Fruit fly (Drosophila melanogaster): ENCODE measurements around the gene CG42324.

CG42324 gene

dm6 chr3L:3515280-3516020 lies 43.2 kb downstream of the CG42324 start, which contains the start of gene Eip63E:
Gene Eip63E, plus strand, starts transcription at chr3L:3515751.
- TF ChIP-seq Snoo (tag; optimal IDR thresholded peaks at IDR 0.05), result peak; percentile 28
- peak; percentile 31 for TF ChIP-seq EcR (GFP tag; optimal IDR thresholded peaks at IDR 0.05)
- peak; percentile 53; the same call in 1 of the 2 replicates for TF ChIP-seq CG32121 (GFP tag; IDR thresholded peaks at IDR 0.05)
- peak; percentile 28; the same call in 1 of the 2 replicates for TF ChIP-seq Ets98B (GFP tag; IDR thresholded peaks at IDR 0.05)
- no peak for TF ChIP-seq CG9948 (tag; optimal IDR thresholded peaks at IDR 0.05)
- TF ChIP-seq CG13204 (GFP tag; optimal IDR thresholded peaks at IDR 0.05), result peak; percentile 4
- no peak for TF ChIP-seq rn (GFP tag; IDR thresholded peaks at IDR 0.05)
- peak; percentile 3 for TF ChIP-seq CG14655 (GFP tag; optimal IDR thresholded peaks at IDR 0.05)
- 0 out of 2 replicates have a peak, but pooled peaks have one; percentile 27 for TF ChIP-seq CG12605 (GFP tag; IDR thresholded peaks at IDR 0.05)
- peak; percentile 57; the same call in 1 of the 3 replicates for TF ChIP-seq fd96Ca (GFP tag; IDR thresholded peaks at IDR 0.05)
- no peak for TF ChIP-seq Pif1A (GFP tag; optimal IDR thresholded peaks at IDR 0.05)
- no peak for TF ChIP-seq D1 (tag; optimal IDR thresholded peaks at IDR 0.05)
- peak; percentile 16 for TF ChIP-seq CG15710 (tag; optimal IDR thresholded peaks at IDR 0.05)
- peak; percentile 27 for TF ChIP-seq CG8159 (tag; optimal IDR thresholded peaks at IDR 0.05)
- peak; percentile 41 for TF ChIP-seq CG8301 (tag; optimal IDR thresholded peaks at IDR 0.05)

DNA sequence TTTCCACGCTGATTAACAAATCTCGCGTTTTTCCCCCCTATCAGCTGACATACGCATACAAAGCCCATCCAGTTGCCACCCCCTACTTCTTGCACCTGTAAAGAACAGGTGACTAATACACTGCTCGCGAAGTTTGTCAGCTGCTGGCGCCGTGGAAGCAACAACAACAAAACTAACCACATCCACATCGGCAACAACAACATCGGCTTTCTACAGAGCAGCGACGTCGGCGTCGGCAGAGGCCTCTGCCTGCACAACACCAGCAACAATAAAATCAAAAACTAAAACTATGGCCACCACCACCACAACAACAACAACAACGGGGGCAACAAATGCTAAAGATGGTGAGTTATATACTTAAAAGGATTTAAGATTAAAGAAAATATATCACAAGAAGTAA lies 44.2 kb downstream of the CG42324 start:
- no peak for TF ChIP-seq CG9948 (tag; optimal IDR thresholded peaks at IDR 0.05)
- TF ChIP-seq Ets98B (GFP tag; IDR thresholded peaks at IDR 0.05), result no peak
- no peak for TF ChIP-seq EcR (GFP tag; optimal IDR thresholded peaks at IDR 0.05)
- no peak for TF ChIP-seq CG8301 (tag; optimal IDR thresholded peaks at IDR 0.05)
- TF ChIP-seq gl (tag; optimal IDR thresholded peaks at IDR 0.05), result no peak
- no peak for TF ChIP-seq Pif1A (GFP tag; optimal IDR thresholded peaks at IDR 0.05)
- no peak for TF ChIP-seq CG12605 (GFP tag; IDR thresholded peaks at IDR 0.05)
- no peak for TF ChIP-seq Pif1B (GFP tag; optimal IDR thresholded peaks at IDR 0.05)
- TF ChIP-seq CG8159 (tag; optimal IDR thresholded peaks at IDR 0.05), result no peak
- TF ChIP-seq CG17806 (tag; optimal IDR thresholded peaks at IDR 0.05), result no peak
- TF ChIP-seq CG14655 (GFP tag; optimal IDR thresholded peaks at IDR 0.05), result no peak

DNA sequence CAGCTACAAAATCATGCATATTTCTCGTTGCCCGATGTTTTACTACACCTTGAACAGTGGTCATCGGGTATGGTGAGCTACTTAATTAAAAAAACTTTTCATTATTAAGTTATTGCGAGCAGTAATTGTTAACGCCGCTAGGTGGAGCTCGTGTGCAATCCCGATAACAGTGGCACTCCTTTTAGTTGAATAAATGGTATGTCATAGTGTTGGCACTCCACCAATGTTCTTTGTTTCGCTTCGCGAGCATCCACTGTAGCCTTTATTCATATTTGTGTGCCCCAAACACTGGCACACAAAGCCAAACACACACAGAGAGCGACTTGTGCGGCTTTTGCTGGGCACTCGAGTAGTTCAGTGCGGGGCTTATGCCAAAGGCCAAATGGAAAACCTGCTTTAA lies 45.6 kb downstream of the CG42324 start:
- TF ChIP-seq gl (tag; optimal IDR thresholded peaks at IDR 0.05) (peak; percentile 57), CG34367 (tag; optimal IDR thresholded peaks at IDR 0.05) (peak; percentile 71), CG15710 (tag; optimal IDR thresholded peaks at IDR 0.05) (peak; percentile 84), CG8159 (tag; optimal IDR thresholded peaks at IDR 0.05) (peak; percentile 81), CG17806 (tag; optimal IDR thresholded peaks at IDR 0.05) (peak; percentile 82), EcR (GFP tag; optimal IDR thresholded peaks at IDR 0.05) (no peak), CG10348 (GFP tag; IDR thresholded peaks at IDR 0.05) (peak; percentile 88), Pif1B (GFP tag; optimal IDR thresholded peaks at IDR 0.05) (peak; percentile 86), Snoo (tag; optimal IDR thresholded peaks at IDR 0.05) (peak; percentile 60), rn (GFP tag; IDR thresholded peaks at IDR 0.05) (peak; percentile 84), Pif1A (GFP tag; optimal IDR thresholded peaks at IDR 0.05) (peak; percentile 90), fd96Ca (GFP tag; IDR thresholded peaks at IDR 0.05) (peak; percentile 96), CG32121 (GFP tag; IDR thresholded peaks at IDR 0.05) (peak; percentile 95), CG4496 (GFP tag; IDR thresholded peaks at IDR 0.05) (peak; percentile 95), CG14655 (GFP tag; optimal IDR thresholded peaks at IDR 0.05) (peak; percentile 82), Ets98B (GFP tag; IDR thresholded peaks at IDR 0.05) (peak; percentile 95), D1 (tag; optimal IDR thresholded peaks at IDR 0.05) (no peak), CG8301 (tag; optimal IDR thresholded peaks at IDR 0.05) (peak; percentile 70), CG9948 (tag; optimal IDR thresholded peaks at IDR 0.05) (peak; percentile 71), CG12605 (GFP tag; IDR thresholded peaks at IDR 0.05) (peak; percentile 88), CG13204 (GFP tag; optimal IDR thresholded peaks at IDR 0.05) (peak; percentile 64)

dm6 chr3L:3518512-3519492 lies 46.6 kb downstream of the CG42324 start:
- TF ChIP-seq CG9948 (tag; optimal IDR thresholded peaks at IDR 0.05) (no peak), CG34367 (tag; optimal IDR thresholded peaks at IDR 0.05) (peak; percentile 14), Pif1B (GFP tag; optimal IDR thresholded peaks at IDR 0.05) (peak; percentile 13), Pif1A (GFP tag; optimal IDR thresholded peaks at IDR 0.05) (peak; percentile 24), gl (tag; optimal IDR thresholded peaks at IDR 0.05) (peak; percentile 21), CG8301 (tag; optimal IDR thresholded peaks at IDR 0.05) (no peak), CG14655 (GFP tag; optimal IDR thresholded peaks at IDR 0.05) (peak; percentile 23), CG8159 (tag; optimal IDR thresholded peaks at IDR 0.05) (peak; percentile 36)

- no peak for TF ChIP-seq Pif1B (GFP tag; optimal IDR thresholded peaks at IDR 0.05)
- no peak for TF ChIP-seq Pif1A (GFP tag; optimal IDR thresholded peaks at IDR 0.05)
- no peak for TF ChIP-seq Snoo (tag; optimal IDR thresholded peaks at IDR 0.05)
- no peak for TF ChIP-seq CG34367 (tag; optimal IDR thresholded peaks at IDR 0.05)
- no peak for TF ChIP-seq CG13204 (GFP tag; optimal IDR thresholded peaks at IDR 0.05)
- TF ChIP-seq D1 (tag; optimal IDR thresholded peaks at IDR 0.05), result no peak
- TF ChIP-seq EcR (GFP tag; optimal IDR thresholded peaks at IDR 0.05), result no peak
- TF ChIP-seq Ets98B (GFP tag; IDR thresholded peaks at IDR 0.05), result no peak
These were observed 51.5 kb downstream of the CG42324 start for dm6 chr3L:3523766-3524165.

All from whole organism, pupa.